Worm (Caenorhabditis elegans) whole organism, early embryonic: ENCODE results near the gene dnc-3.

ENCODE experiments used
- B0310.2 ChIP-seq: sonication (generic microtip); optimal IDR thresholded peaks from 2 replicates; lab custom pipeline; 2016; ENCODE audit warnings: mild to moderate bottlenecking, missing genetic modification characterization, missing compliant biosample characterization
- F13C5.2 ChIP-seq: sonication (generic microtip); optimal IDR thresholded peaks from 2 replicates; lab custom pipeline; 2017; ENCODE audit warnings: mild to moderate bottlenecking, missing genetic modification characterization, inconsistent platforms, missing compliant biosample characterization
- ama-1 ChIP-seq: fragments of 150-350 bp; optimal IDR thresholded peaks from 2 replicates; lab custom pipeline; 2014
- ets-7 ChIP-seq: sonication (generic microtip); optimal IDR thresholded peaks from 2 replicates; lab custom pipeline; 2016; ENCODE audit warnings: missing genotype, missing genetic modification characterization, missing compliant biosample characterization
- flt-1 ChIP-seq: fragments of 200-800 bp; sonication (Bioruptor generic); IDR thresholded peaks from 2 replicates; pipeline ENCODE4 v1.3.6; 2022; ENCODE audit warnings: missing genetic modification characterization, missing compliant biosample characterization
- hmbx-1 ChIP-seq: sonication (generic microtip); optimal IDR thresholded peaks from 2 replicates; lab custom pipeline; 2016; ENCODE audit warnings: mild to moderate bottlenecking, missing genetic modification characterization, missing compliant biosample characterization
- hmg-4 ChIP-seq: fragments of 200-800 bp; sonication (Bioruptor generic); optimal IDR thresholded peaks from 2 replicates; lab custom pipeline; 2018; ENCODE audit warnings: mild to moderate bottlenecking, missing genetic modification characterization, missing compliant biosample characterization
- hnd-1 ChIP-seq: sonication (generic microtip); optimal IDR thresholded peaks from 2 replicates; lab custom pipeline; 2016; ENCODE audit warnings: missing genetic modification characterization, missing compliant biosample characterization
- pes-1 ChIP-seq: fragments of 200-800 bp; sonication (Bioruptor generic); IDR thresholded peaks from 2 replicates; pipeline ENCODE4 v1.3.6; 2022; ENCODE audit warnings: missing genetic modification reagents, missing genetic modification characterization, missing compliant biosample characterization
- scrt-1 ChIP-seq: fragments of 200-800 bp; sonication (Bioruptor generic); IDR thresholded peaks from 2 replicates; pipeline ENCODE4 v1.3.6; 2022; ENCODE audit warnings: missing genetic modification characterization, missing compliant biosample characterization
- sea-1 ChIP-seq: fragments of 200-800 bp; sonication (Bioruptor generic); conservative IDR thresholded peaks from 2 replicates; pipeline ENCODE4 v1.3.6; 2022; ENCODE audit warnings: missing genetic modification characterization, missing compliant biosample characterization
- tbx-11 ChIP-seq: fragments of 200-800 bp; sonication (Bioruptor generic); IDR thresholded peaks from 2 replicates; pipeline ENCODE4 v1.3.6; 2022; ENCODE audit warnings: missing genetic modification characterization, missing compliant biosample characterization
- tbx-37 ChIP-seq: fragments of 200-800 bp; sonication (Bioruptor generic); conservative IDR thresholded peaks from 2 replicates; pipeline ENCODE4 v1.3.6; 2022; ENCODE audit warnings: missing genetic modification reagents, missing genetic modification characterization, missing compliant biosample characterization

ce11 chrII:3546381-3546931 lies 7.1 kb upstream of the dnc-3 start, which contains the start of gene apd-3:
- TF ChIP-seq F13C5.2 (tag; lab: Kevin White, UChicago) = no peak
- TF ChIP-seq ets-7 (tag; lab: Kevin White, UChicago) = no peak
- no peak for TF ChIP-seq ama-1 (lab: Kevin White, UChicago)
- no peak for TF ChIP-seq sea-1 (GFP tag; lab: Robert Waterston, UW)
- no peak for TF ChIP-seq scrt-1 (GFP tag; lab: Robert Waterston, UW)
- no peak for TF ChIP-seq hmbx-1 (tag; lab: Kevin White, UChicago)
- TF ChIP-seq hnd-1 (tag; lab: Kevin White, UChicago) = no peak
- no peak for TF ChIP-seq tbx-37 (GFP tag; lab: Robert Waterston, UW)
- TF ChIP-seq pes-1 (GFP tag; lab: Robert Waterston, UW) = no peak
- TF ChIP-seq B0310.2 (tag; lab: Kevin White, UChicago) = no peak
- TF ChIP-seq tbx-11 (GFP tag; lab: Robert Waterston, UW) = no peak
- TF ChIP-seq hmg-4 (GFP tag; lab: Kevin White, UChicago) = no peak
- no peak for TF ChIP-seq flt-1 (GFP tag; lab: Robert Waterston, UW)
